Fruit fly (Drosophila melanogaster) whole organism, prepupa: ENCODE results near the gene OtopLa.

Experiments used
- CG10631 ChIP-seq: fragments of 200-800 bp; sonication (Bioruptor generic); optimal IDR thresholded peaks from 2 replicates; lab custom pipeline; 2016; ENCODE audit warnings: missing biosample characterization, missing genetic modification characterization
- CG10669 ChIP-seq: fragments of 200-800 bp; sonication (Bioruptor generic); optimal IDR thresholded peaks from 3 replicates; lab custom pipeline; 2018; ENCODE audit warnings: missing biosample characterization, mild to moderate bottlenecking, missing genetic modification characterization, moderate library complexity
- CG11294 ChIP-seq: fragments of 200-800 bp; sonication (Bioruptor generic); IDR thresholded peaks from 2 replicates; pipeline ENCODE4 v1.3.6; 2022; ENCODE audit warnings: missing biosample characterization, missing genetic modification characterization
- CG11762 ChIP-seq: fragments of 200-800 bp; sonication (Bioruptor generic); optimal IDR thresholded peaks from 3 replicates; lab custom pipeline; 2016; ENCODE audit warnings: missing biosample characterization, missing genetic modification characterization; ENCODE audit not compliant: insufficient read depth
- CG11902 ChIP-seq: fragments of 200-800 bp; sonication (Bioruptor generic); optimal IDR thresholded peaks from 3 replicates; lab custom pipeline; 2016; ENCODE audit warnings: missing biosample characterization, missing genetic modification characterization
- CG15336 ChIP-seq: fragments of 200-800 bp; sonication (Bioruptor generic); IDR thresholded peaks from 2 replicates; pipeline ENCODE4 v1.3.6; 2022; ENCODE audit warnings: missing biosample characterization, missing genetic modification characterization
- CG1621 ChIP-seq: fragments of 200-800 bp; sonication (Bioruptor generic); optimal IDR thresholded peaks from 3 replicates; lab custom pipeline; 2018; ENCODE audit warnings: missing biosample characterization, mild to moderate bottlenecking, missing genetic modification characterization
- CG3032 ChIP-seq: fragments of 200-800 bp; optimal IDR thresholded peaks from 2 replicates; lab custom pipeline; 2019; ENCODE audit warnings: missing biosample characterization, mild to moderate bottlenecking, missing genetic modification characterization, moderate library complexity
- CG31627 ChIP-seq: fragments of 200-800 bp; sonication (Bioruptor generic); optimal IDR thresholded peaks from 3 replicates; lab custom pipeline; 2016; ENCODE audit warnings: missing biosample characterization, missing genetic modification characterization
- CG32006 ChIP-seq: fragments of 200-800 bp; sonication (Bioruptor generic); optimal IDR thresholded peaks from 3 replicates; lab custom pipeline; 2017; ENCODE audit warnings: missing biosample characterization, mild to moderate bottlenecking, missing genetic modification characterization
- CG34406 ChIP-seq: fragments of 200-800 bp; sonication (Bioruptor generic); optimal IDR thresholded peaks from 3 replicates; lab custom pipeline; 2016; ENCODE audit warnings: missing biosample characterization, missing genetic modification characterization
- CG3919 ChIP-seq: fragments of 200-800 bp; sonication (Bioruptor generic); optimal IDR thresholded peaks from 3 replicates; lab custom pipeline; 2016; ENCODE audit warnings: missing biosample characterization, missing genetic modification characterization
- CG4318 ChIP-seq: fragments of 200-800 bp; sonication (Bioruptor generic); optimal IDR thresholded peaks from 3 replicates; lab custom pipeline; 2017; ENCODE audit warnings: missing biosample characterization, mild to moderate bottlenecking, missing genetic modification characterization
- CG6163 ChIP-seq: fragments of 200-800 bp; sonication (Bioruptor generic); IDR thresholded peaks from 3 replicates; pipeline ENCODE4 v1.3.6; 2022; ENCODE audit warnings: missing biosample characterization, missing genetic modification characterization
- CG6276 ChIP-seq: fragments of 200-800 bp; sonication (Bioruptor generic); optimal IDR thresholded peaks from 2 replicates; lab custom pipeline; 2017; ENCODE audit warnings: missing biosample characterization, mild to moderate bottlenecking, missing genetic modification characterization
- CG6792 ChIP-seq: fragments of 200-800 bp; sonication (Bioruptor generic); optimal IDR thresholded peaks from 3 replicates; lab custom pipeline; 2016; ENCODE audit warnings: missing biosample characterization, missing genetic modification characterization
- CG6808 ChIP-seq: fragments of 200-800 bp; sonication (Bioruptor generic); optimal IDR thresholded peaks from 3 replicates; lab custom pipeline; 2017; ENCODE audit warnings: missing biosample characterization, missing genetic modification characterization, mild to moderate bottlenecking, moderate library complexity, missing genetic modification reagents
- CG7368 ChIP-seq: fragments of 200-800 bp; sonication (Bioruptor generic); optimal IDR thresholded peaks from 3 replicates; lab custom pipeline; 2016; ENCODE audit warnings: missing biosample characterization, missing genetic modification characterization
- CG8119 ChIP-seq: fragments of 200-800 bp; sonication (Bioruptor generic); IDR thresholded peaks from 3 replicates; pipeline ENCODE4 v1.3.6; 2022; ENCODE audit warnings: missing biosample characterization, missing genetic modification characterization
- CG8632 ChIP-seq: fragments of 200-800 bp; sonication (Bioruptor generic); optimal IDR thresholded peaks from 3 replicates; lab custom pipeline; 2016; ENCODE audit warnings: missing biosample characterization, missing genetic modification characterization
- CG9139 ChIP-seq: fragments of 200-800 bp; sonication (Bioruptor generic); optimal IDR thresholded peaks from 3 replicates; lab custom pipeline; 2017; ENCODE audit warnings: missing biosample characterization, mild to moderate bottlenecking, missing genetic modification characterization
- Eip75B ChIP-seq: fragments of 200-800 bp; sonication (Bioruptor generic); optimal IDR thresholded peaks from 3 replicates; lab custom pipeline; 2016; ENCODE audit warnings: missing biosample characterization, missing genetic modification characterization
- Eip78C ChIP-seq: fragments of 200-800 bp; sonication (Bioruptor generic); peaks from one replicate; lab custom pipeline; 2016; ENCODE audit warnings: missing biosample characterization, missing genetic modification characterization
- Eip93F ChIP-seq: fragments of 200-800 bp; sonication (Bioruptor generic); optimal IDR thresholded peaks from 2 replicates; lab custom pipeline; 2016; ENCODE audit warnings: missing biosample characterization, mild to moderate bottlenecking, missing genetic modification characterization
- Ets21C ChIP-seq: fragments of 200-800 bp; sonication (Bioruptor generic); optimal IDR thresholded peaks from 3 replicates; lab custom pipeline; 2016; ENCODE audit warnings: missing biosample characterization, missing genetic modification characterization
- Gug ChIP-seq: fragments of 200-800 bp; sonication (Bioruptor generic); IDR thresholded peaks from 2 replicates; pipeline ENCODE4 v1.3.6; 2022; ENCODE audit warnings: missing biosample characterization, missing genetic modification characterization
- Hr39 ChIP-seq: fragments of 200-800 bp; sonication (Bioruptor generic); optimal IDR thresholded peaks from 2 replicates; lab custom pipeline; 2016; ENCODE audit warnings: missing biosample characterization, missing genetic modification characterization
- Hr4 ChIP-seq: fragments of 200-800 bp; sonication (Bioruptor generic); optimal IDR thresholded peaks from 3 replicates; lab custom pipeline; 2016; ENCODE audit warnings: missing biosample characterization, missing genetic modification characterization
- Lpt ChIP-seq: fragments of 200-800 bp; sonication (Bioruptor generic); optimal IDR thresholded peaks from 3 replicates; lab custom pipeline; 2016; ENCODE audit warnings: missing biosample characterization, missing genetic modification characterization
- Met ChIP-seq: fragments of 200-800 bp; sonication (Bioruptor generic); optimal IDR thresholded peaks from 3 replicates; lab custom pipeline; 2016; ENCODE audit warnings: missing biosample characterization, missing genetic modification characterization
- OdsH ChIP-seq: fragments of 200-800 bp; sonication (Bioruptor generic); optimal IDR thresholded peaks from 3 replicates; lab custom pipeline; 2016; ENCODE audit warnings: missing biosample characterization, missing genetic modification characterization
- Sox102F ChIP-seq: fragments of 200-800 bp; sonication (Bioruptor generic); optimal IDR thresholded peaks from 2 replicates; lab custom pipeline; 2016; ENCODE audit warnings: missing biosample characterization, mild to moderate bottlenecking, missing genetic modification characterization
- Sox14 ChIP-seq: fragments of 200-800 bp; sonication (Bioruptor generic); optimal IDR thresholded peaks from 3 replicates; lab custom pipeline; 2016; ENCODE audit warnings: missing biosample characterization, missing genetic modification characterization
- Sox15 ChIP-seq: fragments of 200-800 bp; sonication (Bioruptor generic); optimal IDR thresholded peaks from 3 replicates; lab custom pipeline; 2016; ENCODE audit warnings: missing biosample characterization, missing genetic modification characterization
- achi ChIP-seq: fragments of 200-800 bp; sonication (Bioruptor generic); optimal IDR thresholded peaks from 3 replicates; lab custom pipeline; 2016; ENCODE audit warnings: missing biosample characterization, missing genetic modification characterization
- acj6 ChIP-seq: fragments of 200-800 bp; sonication (Bioruptor generic); optimal IDR thresholded peaks from 3 replicates; lab custom pipeline; 2016; ENCODE audit warnings: missing biosample characterization, missing genetic modification characterization
- cyc ChIP-seq: fragments of 200-800 bp; sonication (Bioruptor generic); optimal IDR thresholded peaks from 3 replicates; lab custom pipeline; 2016; ENCODE audit warnings: missing biosample characterization, missing genetic modification characterization
- dac ChIP-seq: fragments of 200-800 bp; sonication (Bioruptor generic); optimal IDR thresholded peaks from 2 replicates; lab custom pipeline; 2017; ENCODE audit warnings: missing biosample characterization, mild to moderate bottlenecking, missing genetic modification characterization
- dsx ChIP-seq: fragments of 200-800 bp; optimal IDR thresholded peaks from 3 replicates; lab custom pipeline; 2019; ENCODE audit warnings: missing biosample characterization, mild to moderate bottlenecking, missing genetic modification characterization, moderate library complexity; ENCODE audit not compliant: poor library complexity, severe bottlenecking
- eg ChIP-seq: fragments of 200-800 bp; sonication (Bioruptor generic); IDR thresholded peaks from 3 replicates; pipeline ENCODE4 v1.3.6; 2022; ENCODE audit warnings: missing biosample characterization, missing genetic modification characterization
- esn ChIP-seq: fragments of 200-800 bp; sonication (Bioruptor generic); optimal IDR thresholded peaks from 2 replicates; lab custom pipeline; 2016; ENCODE audit warnings: missing biosample characterization, mild to moderate bottlenecking, missing genetic modification characterization, moderate library complexity
- fkh ChIP-seq: fragments of 200-800 bp; sonication (Bioruptor generic); optimal IDR thresholded peaks from 3 replicates; lab custom pipeline; 2017; ENCODE audit warnings: missing biosample characterization, mild to moderate bottlenecking, missing genetic modification characterization, moderate library complexity
- lz ChIP-seq: fragments of 200-800 bp; sonication (Bioruptor generic); optimal IDR thresholded peaks from 3 replicates; lab custom pipeline; 2016; ENCODE audit warnings: missing biosample characterization, missing genetic modification characterization
- net ChIP-seq: fragments of 200-800 bp; sonication (Bioruptor generic); optimal IDR thresholded peaks from 3 replicates; lab custom pipeline; 2016; ENCODE audit warnings: missing biosample characterization, missing genetic modification characterization
- pdm3 ChIP-seq: fragments of 200-800 bp; sonication (Bioruptor generic); optimal IDR thresholded peaks from 3 replicates; lab custom pipeline; 2016; ENCODE audit warnings: missing biosample characterization, missing genetic modification characterization
- spab ChIP-seq: fragments of 200-800 bp; sonication (Bioruptor generic); optimal IDR thresholded peaks from 2 replicates; lab custom pipeline; 2017; ENCODE audit warnings: missing biosample characterization, mild to moderate bottlenecking, missing genetic modification characterization, missing genetic modification reagents
- svp ChIP-seq: fragments of 200-800 bp; sonication (Bioruptor generic); peaks from one replicate; lab custom pipeline; 2016; ENCODE audit warnings: missing biosample characterization, missing genetic modification characterization
- topi ChIP-seq: fragments of 200-800 bp; sonication (Bioruptor generic); optimal IDR thresholded peaks from 3 replicates; lab custom pipeline; 2016; ENCODE audit warnings: missing biosample characterization, missing genetic modification characterization
- vri ChIP-seq: fragments of 200-800 bp; sonication (Bioruptor generic); optimal IDR thresholded peaks from 3 replicates; lab custom pipeline; 2016; ENCODE audit warnings: missing biosample characterization, mild to moderate bottlenecking, missing genetic modification characterization

OtopLa gene

DNA sequence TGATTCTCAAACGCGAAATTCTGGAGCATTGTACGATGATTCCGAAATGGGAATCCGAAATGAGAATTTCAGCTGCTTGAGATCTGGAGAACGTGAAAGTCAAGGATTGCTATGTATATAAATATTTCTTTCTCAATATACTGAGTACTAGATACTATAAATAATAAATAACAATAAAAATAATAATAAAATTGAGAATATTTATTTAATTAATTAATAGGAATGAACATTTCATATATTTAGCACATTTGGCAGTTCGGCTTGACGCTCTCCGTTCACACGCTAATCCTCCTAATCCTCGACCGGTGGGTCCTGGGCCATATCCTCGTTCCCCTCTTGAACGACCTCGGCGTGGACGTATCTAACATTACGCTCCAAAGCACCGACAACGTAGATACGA is 33.9 kb downstream of the OtopLa start, which contains the start of gene CG34435 (continued):
- TF ChIP-seq cyc = no peak

DNA sequence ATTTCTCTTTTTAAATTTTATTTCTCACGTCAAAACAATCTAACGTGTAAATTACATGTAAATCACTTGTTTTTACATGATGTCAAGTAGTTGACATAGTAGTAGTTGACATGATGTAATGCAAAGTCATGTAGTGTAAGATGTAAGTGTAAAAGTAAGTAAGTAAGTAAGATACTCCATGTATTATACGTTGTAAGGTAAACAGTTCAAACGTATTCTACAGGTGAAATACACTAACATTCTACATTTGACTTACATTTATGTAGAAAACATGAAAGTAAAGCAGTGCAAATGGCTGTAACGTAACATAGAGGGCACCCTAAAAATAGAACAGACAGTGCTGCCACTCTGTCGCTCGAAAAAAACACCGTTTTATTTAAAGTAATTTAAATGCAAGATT is 35.3 kb downstream of the OtopLa start:
- TF ChIP-seq CG3032 (tag; lab: Kevin White, UChicago) = no peak
- no peak for TF ChIP-seq CG6163 (GFP tag; lab: Robert Waterston, UW)
- TF ChIP-seq CG8632 (GFP tag; lab: Kevin White, UChicago) = no peak
- no peak for TF ChIP-seq CG6276 (GFP tag; lab: Kevin White, UChicago)
- TF ChIP-seq OdsH (GFP tag; lab: Kevin White, UChicago) = no peak

DNA sequence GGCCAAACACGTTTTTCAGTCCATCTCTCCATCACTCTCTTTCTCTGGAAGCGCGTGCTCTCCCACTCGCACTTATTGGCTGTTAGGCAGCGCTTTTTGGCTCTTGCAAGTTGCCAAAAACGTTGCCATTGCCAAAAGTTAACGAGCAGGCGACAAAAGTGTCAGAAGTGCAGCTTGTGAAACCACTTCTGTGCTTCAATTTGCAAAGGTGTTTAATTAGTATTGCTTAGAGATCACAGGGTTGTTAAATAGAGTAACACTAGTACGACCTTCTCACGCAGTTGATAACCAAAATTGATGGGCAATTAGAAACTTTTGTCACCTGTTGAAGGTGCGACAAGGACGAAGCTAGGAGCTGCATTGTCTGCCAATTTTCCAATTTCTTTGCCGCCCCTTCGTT is 39.8 kb downstream of the OtopLa start:
- TF ChIP-seq CG7368 = peak; percentile 26
- TF ChIP-seq CG8119 (GFP tag; lab: Robert Waterston, UW) = peak; percentile 67; the same call in 2 of the 3 replicates
- TF ChIP-seq pdm3 = peak; percentile 53
- peak; percentile 60; the same call in 2 of the 3 replicates for TF ChIP-seq eg
- TF ChIP-seq acj6 (GFP tag; lab: Kevin White, UChicago) = peak; percentile 46
- TF ChIP-seq dsx (GFP tag; lab: Kevin White, UChicago) = no peak
- TF ChIP-seq lz (GFP tag; lab: Kevin White, UChicago) = peak; percentile 76
- peak; percentile 67 for TF ChIP-seq CG31627 (GFP tag; lab: Kevin White, UChicago)
- no peak for TF ChIP-seq CG1621
- TF ChIP-seq esn (GFP tag; lab: Kevin White, UChicago) = peak; percentile 66
- peak; percentile 50 for TF ChIP-seq Ets21C (GFP tag; lab: Kevin White, UChicago)
- TF ChIP-seq CG3919 (GFP tag; lab: Kevin White, UChicago) = peak; percentile 27
- no peak for TF ChIP-seq CG6808 (GFP tag; lab: Kevin White, UChicago)
- TF ChIP-seq fkh (GFP tag; lab: Kevin White, UChicago) = no peak
- peak; percentile 63 for TF ChIP-seq CG15336 (GFP tag; lab: Robert Waterston, UW)
- no peak for TF ChIP-seq Lpt
- TF ChIP-seq CG8632 (GFP tag; lab: Kevin White, UChicago) = peak; percentile 32
- TF ChIP-seq net (GFP tag; lab: Kevin White, UChicago) = no peak
- no peak for TF ChIP-seq CG11902
- no peak for TF ChIP-seq CG11762
- peak; percentile 44 for TF ChIP-seq OdsH (GFP tag; lab: Kevin White, UChicago)
- no peak for TF ChIP-seq Eip93F
- TF ChIP-seq Eip75B (GFP tag; lab: Kevin White, UChicago) = no peak
- TF ChIP-seq CG4318 = peak; percentile 39
- TF ChIP-seq CG9139 = no peak
- no peak for TF ChIP-seq CG10669
- TF ChIP-seq Hr4 = peak; percentile 59
- TF ChIP-seq CG10631 (GFP tag; lab: Kevin White, UChicago) = no peak
- TF ChIP-seq vri = no peak
- peak; percentile 21; the same call in 1 of the 2 replicates for TF ChIP-seq Gug (GFP tag; lab: Robert Waterston, UW)
- TF ChIP-seq Sox14 (GFP tag; lab: Kevin White, UChicago) = peak; percentile 26
- TF ChIP-seq CG11294 = no peak
- TF ChIP-seq Met = peak; percentile 67
- peak; percentile 58; the same call in 1 of the 3 replicates for TF ChIP-seq CG6163 (GFP tag; lab: Robert Waterston, UW)
- TF ChIP-seq spab (GFP tag; lab: Kevin White, UChicago) = no peak
- peak; percentile 65 for TF ChIP-seq CG32006 (GFP tag; lab: Kevin White, UChicago)
- peak; percentile 42 for TF ChIP-seq CG6792 (GFP tag; lab: Kevin White, UChicago)
- peak; percentile 30 for TF ChIP-seq Sox15
- TF ChIP-seq svp = peak; percentile 89
- TF ChIP-seq Eip78C (GFP tag; lab: Kevin White, UChicago) = peak; percentile 68
- peak; percentile 53 for TF ChIP-seq dac (GFP tag; lab: Kevin White, UChicago)
- peak; percentile 26 for TF ChIP-seq CG34406
- peak; percentile 62 for TF ChIP-seq Sox102F (GFP tag; lab: Kevin White, UChicago)
- TF ChIP-seq topi = peak; percentile 60
- peak; percentile 79 for TF ChIP-seq Hr39
- TF ChIP-seq achi = peak; percentile 48
